Fruit fly (Drosophila melanogaster): ENCODE results near the gene zen.

dm6 chr3R:6766171-6766591 is 12.2 kb upstream of the zen start:
- TF ChIP-seq CG8478 (optimal IDR thresholded peaks at IDR 0.05) (no peak), CTCF (optimal IDR thresholded peaks at IDR 0.05) (no peak)

Measured in S2 (cell line).